Fruit fly (Drosophila melanogaster) whole organism, wandering third instar larva: ENCODE measurements around the gene Prosbeta3.

Source experiments
- Abd-B ChIP-seq: fragments of >200 bp; optimal IDR thresholded peaks from 2 replicates; lab custom pipeline; 2017; ENCODE audit warnings: missing biosample characterization, missing genetic modification characterization
- CG32264 ChIP-seq: fragments of 200-800 bp; sonication (Bioruptor generic); optimal IDR thresholded peaks from 2 replicates; lab custom pipeline; 2016; ENCODE audit warnings: missing biosample characterization, missing genetic modification characterization
- CG9705 ChIP-seq: fragments of 200-800 bp; sonication (Bioruptor generic); optimal IDR thresholded peaks from 2 replicates; lab custom pipeline; 2018; ENCODE audit warnings: missing biosample characterization, mild to moderate bottlenecking, missing genetic modification characterization
- CrebA ChIP-seq: fragments of 200-800 bp; sonication (Bioruptor generic); optimal IDR thresholded peaks from 2 replicates; lab custom pipeline; 2016; ENCODE audit warnings: missing biosample characterization, mild to moderate bottlenecking, missing genetic modification characterization, borderline replicate concordance
- Dfd ChIP-seq: fragments of >200 bp; optimal IDR thresholded peaks from 2 replicates; lab custom pipeline; 2017; ENCODE audit warnings: missing biosample characterization, missing genetic modification characterization
- Dif ChIP-seq: fragments of 200-275, 200-300 bp; sonication (Bioruptor generic); optimal IDR thresholded peaks from 2 replicates; lab custom pipeline; 2018; ENCODE audit warnings: missing biosample characterization, missing genetic modification characterization; ENCODE audit not compliant: partially characterized antibody
- GATAd ChIP-seq: sonication (Bioruptor generic); optimal IDR thresholded peaks from 2 replicates; lab custom pipeline; 2016; ENCODE audit warnings: missing biosample characterization, missing genetic modification characterization
- HLH106 ChIP-seq: fragments of 200-800 bp; optimal IDR thresholded peaks from 3 replicates; lab custom pipeline; 2019; ENCODE audit warnings: missing biosample characterization, mild to moderate bottlenecking, missing genetic modification characterization, moderate library complexity
- Hnf4 ChIP-seq: fragments of 200-800 bp; sonication (Bioruptor generic); optimal IDR thresholded peaks from 2 replicates; lab custom pipeline; 2016; ENCODE audit warnings: missing biosample characterization, mild to moderate bottlenecking, missing genetic modification characterization
- Hr83 ChIP-seq: fragments of 200-300 bp; sonication (Bioruptor generic); optimal IDR thresholded peaks from 2 replicates; lab custom pipeline; 2016; ENCODE audit warnings: missing biosample characterization, mild to moderate bottlenecking, missing genetic modification characterization, moderate library complexity; ENCODE audit not compliant: poor library complexity, severe bottlenecking
- Jra ChIP-seq: sonication (Bioruptor generic); optimal IDR thresholded peaks from 2 replicates; lab custom pipeline; 2016; ENCODE audit warnings: missing biosample characterization, missing genetic modification characterization
- Mio ChIP-seq: sonication (Bioruptor generic); optimal IDR thresholded peaks from 2 replicates; lab custom pipeline; 2016; ENCODE audit warnings: missing biosample characterization, missing genetic modification characterization
- Myc ChIP-seq: fragments of >200 bp; optimal IDR thresholded peaks from 2 replicates; lab custom pipeline; 2017
- N ChIP-seq: fragments of >200 bp; optimal IDR thresholded peaks from 2 replicates; lab custom pipeline; 2018; ENCODE audit warnings: missing biosample characterization, missing external identifiers, missing genetic modification characterization
- OdsH ChIP-seq: fragments of 200-800 bp; sonication (Bioruptor generic); optimal IDR thresholded peaks from 2 replicates; lab custom pipeline; 2016; ENCODE audit warnings: missing biosample characterization, mild to moderate bottlenecking, missing genetic modification characterization
- Rel ChIP-seq, 2 experiments: fragments of 200-800 bp; sonication (Bioruptor generic) in 1 of 2; optimal IDR thresholded peaks; 2 replicates in 1 of 2; 3 replicates in 1 of 2; lab custom pipeline; 2016 to 2019; ENCODE audit warnings: mild to moderate bottlenecking in 2 of 2, missing biosample characterization in 2 of 2, missing genetic modification characterization in 2 of 2, moderate library complexity in 1 of 2
- Sp1 ChIP-seq: fragments of 200-800 bp; sonication (Bioruptor generic); optimal IDR thresholded peaks from 3 replicates; lab custom pipeline; 2019; ENCODE audit warnings: missing biosample characterization, mild to moderate bottlenecking, missing genetic modification characterization, moderate library complexity
- Vsx2 ChIP-seq: fragments of 200-300, 225-300 bp; sonication (Bioruptor generic); optimal IDR thresholded peaks from 2 replicates; lab custom pipeline; 2018; ENCODE audit warnings: missing biosample characterization, missing genetic modification characterization; ENCODE audit not compliant: partially characterized antibody
- br ChIP-seq: fragments of 200-800 bp; sonication (Bioruptor generic); optimal IDR thresholded peaks from 2 replicates; lab custom pipeline; 2016; ENCODE audit warnings: missing biosample characterization, missing genetic modification characterization
- brk ChIP-seq: fragments of 200-800 bp; sonication (Bioruptor generic); optimal IDR thresholded peaks from 2 replicates; lab custom pipeline; 2016; ENCODE audit warnings: missing biosample characterization, mild to moderate bottlenecking, missing genetic modification characterization
- dl ChIP-seq, 2 experiments: fragments of 175-275, 200-275 bp in 1 of 2; fragments of 200-275 bp in 1 of 2; sonication (Bioruptor generic); optimal IDR thresholded peaks; lab custom pipeline; 2018; ENCODE audit warnings: mild to moderate bottlenecking in 2 of 2, missing biosample characterization in 2 of 2, missing genetic modification characterization in 2 of 2, moderate library complexity in 2 of 2; ENCODE audit not compliant: partially characterized antibody in 2 of 2, insufficient read depth in 1 of 2
- dmrt93B ChIP-seq: fragments of 200-800 bp; sonication (Bioruptor generic); optimal IDR thresholded peaks from 2 replicates; lab custom pipeline; 2018; ENCODE audit warnings: missing biosample characterization, mild to moderate bottlenecking, missing genetic modification characterization
- dsf ChIP-seq: sonication (Bioruptor generic); optimal IDR thresholded peaks from 2 replicates; lab custom pipeline; 2016; ENCODE audit warnings: missing biosample characterization, missing genetic modification characterization, borderline replicate concordance
- ey ChIP-seq: fragments of 200-800 bp; sonication (Bioruptor generic); optimal IDR thresholded peaks from 2 replicates; lab custom pipeline; 2016; ENCODE audit warnings: missing biosample characterization, missing genetic modification characterization
- foxo ChIP-seq, 2 experiments: fragments of 200-800 bp; sonication (Bioruptor generic); optimal IDR thresholded peaks; 2 replicates in 1 of 2; 3 replicates in 1 of 2; lab custom pipeline; 2016 to 2017; ENCODE audit warnings: missing biosample characterization in 2 of 2, missing genetic modification characterization in 2 of 2
- fru ChIP-seq: fragments of 200-800 bp; sonication (Bioruptor generic); optimal IDR thresholded peaks from 3 replicates; lab custom pipeline; 2016; ENCODE audit warnings: missing biosample characterization, mild to moderate bottlenecking, missing genetic modification characterization
- h ChIP-seq: fragments of 200-800 bp; sonication (Bioruptor generic); optimal IDR thresholded peaks from 3 replicates; lab custom pipeline; 2016; ENCODE audit warnings: missing biosample characterization, mild to moderate bottlenecking, missing genetic modification characterization
- jim ChIP-seq: fragments of 175-275, 200-325 bp; sonication (Bioruptor generic); optimal IDR thresholded peaks from 2 replicates; lab custom pipeline; 2016; ENCODE audit warnings: missing biosample characterization, mild to moderate bottlenecking, missing genetic modification characterization
- lola ChIP-seq: fragments of >200 bp; optimal IDR thresholded peaks from 2 replicates; lab custom pipeline; 2017; ENCODE audit warnings: missing biosample characterization, missing genetic modification characterization
- pan ChIP-seq: fragments of >200 bp; optimal IDR thresholded peaks from 2 replicates; lab custom pipeline; 2017
- psq ChIP-seq: fragments of 200-800 bp; sonication (Bioruptor generic); optimal IDR thresholded peaks from 3 replicates; lab custom pipeline; 2017; ENCODE audit warnings: missing biosample characterization, mild to moderate bottlenecking, missing genetic modification characterization, moderate library complexity
- rgr ChIP-seq: fragments of 200-800 bp; sonication (Bioruptor generic); optimal IDR thresholded peaks from 3 replicates; lab custom pipeline; 2016; ENCODE audit warnings: missing biosample characterization, mild to moderate bottlenecking, missing genetic modification characterization
- sage ChIP-seq: fragments of 200-800 bp; sonication (Bioruptor generic); optimal IDR thresholded peaks from 2 replicates; lab custom pipeline; 2016; ENCODE audit warnings: missing biosample characterization, mild to moderate bottlenecking, missing genetic modification characterization
- sv ChIP-seq: fragments of 200-800 bp; sonication (Bioruptor generic); optimal IDR thresholded peaks from 3 replicates; lab custom pipeline; 2016; ENCODE audit warnings: missing biosample characterization, missing genetic modification characterization
- tai ChIP-seq: sonication (Bioruptor generic); optimal IDR thresholded peaks from 2 replicates; lab custom pipeline; 2016; ENCODE audit warnings: missing biosample characterization, missing genetic modification characterization
- usp ChIP-seq: fragments of >200 bp; optimal IDR thresholded peaks from 2 replicates; lab custom pipeline; 2017; ENCODE audit warnings: missing biosample characterization, missing genetic modification characterization
- woc ChIP-seq: sonication (Bioruptor generic); optimal IDR thresholded peaks from 2 replicates; lab custom pipeline; 2016; ENCODE audit warnings: missing biosample characterization, mild to moderate bottlenecking, missing genetic modification characterization

Prosbeta3 gene

dm6 chr3R:8971794-8972193 is 34.2 kb downstream of the Prosbeta3 start:
- TF ChIP-seq foxo (GFP tag; optimal IDR thresholded peaks at IDR 0.05; lab: Kevin White, UChicago) (no peak), Mio (GFP tag; lab: Kevin White, UChicago) (no peak), Vsx2 (no peak), psq (GFP tag; lab: Kevin White, UChicago) (peak; percentile 43), Abd-B (GFP tag; lab: Kevin White, UChicago) (no peak)

dm6 chr3R:8970707-8971106 is 35.3 kb downstream of the Prosbeta3 start:
- TF ChIP-seq Dif (GFP tag; lab: Kevin White, UChicago) (no peak), Myc (lab: Kevin White, UChicago) (no peak), Mio (GFP tag; lab: Kevin White, UChicago) (no peak), foxo (GFP tag; optimal IDR thresholded peaks at IDR 0.05; lab: Kevin White, UChicago) (no peak), HLH106 (tag; lab: Kevin White, UChicago) (no peak), CG9705 (GFP tag; lab: Kevin White, UChicago) (no peak), Hr83 (GFP tag; lab: Kevin White, UChicago) (no peak), brk (GFP tag; lab: Kevin White, UChicago) (no peak), woc (GFP tag; lab: Kevin White, UChicago) (no peak), lola (no peak), Rel (GFP tag; optimal IDR thresholded peaks at IDR 0.05; lab: Kevin White, UChicago) (no peak), Rel (tag; optimal IDR thresholded peaks at IDR 0.05; lab: Kevin White, UChicago) (no peak), Vsx2 (no peak), usp (no peak), OdsH (no peak), Dfd (GFP tag; lab: Kevin White, UChicago) (no peak), Abd-B (GFP tag; lab: Kevin White, UChicago) (no peak), sv (GFP tag; lab: Kevin White, UChicago) (no peak), dmrt93B (no peak)
- TF ChIP-seq, all 38 proteins: peak for 0

dm6 chr3R:8969926-8970306 is 36.1 kb downstream of the Prosbeta3 start:
- TF ChIP-seq HLH106 (tag; lab: Kevin White, UChicago) (no peak), Hnf4 (no peak), ey (GFP tag; lab: Kevin White, UChicago) (no peak), jim (GFP tag; lab: Kevin White, UChicago) (no peak), br (GFP tag; lab: Kevin White, UChicago) (no peak), h (GFP tag; lab: Kevin White, UChicago) (no peak), CG32264 (GFP tag; lab: Kevin White, UChicago) (no peak), Hr83 (GFP tag; lab: Kevin White, UChicago) (no peak), Dif (GFP tag; lab: Kevin White, UChicago) (no peak)

- peak; percentile 28 for TF ChIP-seq fru (GFP tag; lab: Kevin White, UChicago)
- TF ChIP-seq psq (GFP tag; lab: Kevin White, UChicago), result peak; percentile 88
- no peak for TF ChIP-seq GATAd (GFP tag; lab: Kevin White, UChicago)
- TF ChIP-seq CrebA, result no peak
Measured at dm6 chr3R:8969301-8969925, 36.6 kb downstream of the Prosbeta3 start.

dm6 chr3R:8968837-8969236 is 37.2 kb downstream of the Prosbeta3 start:
- TF ChIP-seq jim (GFP tag; lab: Kevin White, UChicago) (no peak), fru (GFP tag; lab: Kevin White, UChicago) (peak; percentile 42), br (GFP tag; lab: Kevin White, UChicago) (peak; percentile 50), CG9705 (GFP tag; lab: Kevin White, UChicago) (no peak), Hr83 (GFP tag; lab: Kevin White, UChicago) (no peak), psq (GFP tag; lab: Kevin White, UChicago) (no peak), Hnf4 (peak; percentile 10), sage (GFP tag; lab: Kevin White, UChicago) (no peak), Jra (GFP tag; lab: Kevin White, UChicago) (no peak), Rel (GFP tag; optimal IDR thresholded peaks at IDR 0.05; lab: Kevin White, UChicago) (no peak), Rel (tag; optimal IDR thresholded peaks at IDR 0.05; lab: Kevin White, UChicago) (no peak), woc (GFP tag; lab: Kevin White, UChicago) (peak; percentile 21), CrebA (no peak), Sp1 (GFP tag; lab: Kevin White, UChicago) (peak; percentile 33), ey (GFP tag; lab: Kevin White, UChicago) (peak; percentile 38), CG32264 (GFP tag; lab: Kevin White, UChicago) (no peak), pan (no peak), usp (no peak), GATAd (GFP tag; lab: Kevin White, UChicago) (no peak), tai (GFP tag; lab: Kevin White, UChicago) (no peak), dl (GFP tag; optimal IDR thresholded peaks at IDR 0.05; lab: Kevin White, UChicago; ENCODE audit: insufficient read depth in 1 of 2, partially characterized antibody in 2 of 2) (no peak), N (no peak), Mio (GFP tag; lab: Kevin White, UChicago) (no peak), sv (GFP tag; lab: Kevin White, UChicago) (no peak), h (GFP tag; lab: Kevin White, UChicago) (peak; percentile 55), Myc (lab: Kevin White, UChicago) (no peak), rgr (GFP tag; lab: Kevin White, UChicago) (peak; percentile 27), brk (GFP tag; lab: Kevin White, UChicago) (no peak), dsf (GFP tag; lab: Kevin White, UChicago) (no peak), Abd-B (GFP tag; lab: Kevin White, UChicago) (no peak), OdsH (peak; percentile 66)
